Fruit fly (Drosophila melanogaster) Kc167 (cell line): ENCODE data around the gene Fum1.

Source experiments
- Myc ChIP-seq: fragments of >200 bp; optimal IDR thresholded peaks from 2 replicates; lab custom pipeline; 2017; ENCODE audit warnings: missing external identifiers
- insv ChIP-seq: fragments of >200 bp; optimal IDR thresholded peaks from 3 replicates; lab custom pipeline; 2018; ENCODE audit warnings: missing external identifiers

DNA sequence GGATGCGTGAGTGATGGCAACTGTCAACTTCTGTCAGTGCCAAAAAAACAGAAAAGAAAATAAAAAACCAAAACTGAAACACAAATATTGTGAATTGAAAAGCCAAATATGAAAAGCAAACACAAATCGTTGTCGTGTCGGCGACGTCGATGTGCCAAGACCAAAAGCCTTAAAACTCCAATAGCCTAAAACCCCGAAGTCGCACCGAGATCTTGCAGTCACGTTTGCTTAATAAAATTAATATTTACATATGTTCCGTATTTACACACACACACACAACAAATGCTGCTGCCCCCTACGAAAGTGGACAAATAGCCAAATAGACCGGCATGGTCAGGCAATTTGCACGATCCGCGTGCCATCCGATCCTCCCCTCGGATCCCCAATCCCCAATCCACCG is 40.1 kb upstream of the Fum1 start:
- TF ChIP-seq Myc (lab: Kevin White, UChicago): no peak
- TF ChIP-seq insv (lab: Kevin White, UChicago): no peak
